Worm (Caenorhabditis elegans) whole organism, L4 larva: ENCODE data around the gene teg-1.

Source experiments
- R02D3.7 ChIP-seq: fragments of 150-350 bp; sonication (generic microtip); optimal IDR thresholded peaks from 3 replicates; lab custom pipeline; 2014; ENCODE audit warnings: missing biosample characterization, missing genetic modification characterization
- skn-1 ChIP-seq: fragments of 150-350 bp; optimal IDR thresholded peaks from 2 replicates; lab custom pipeline; 2014; ENCODE audit warnings: missing biosample characterization, missing genetic modification characterization
- unc-130 ChIP-seq: sonication (generic microtip); optimal IDR thresholded peaks from 2 replicates; lab custom pipeline; 2016; ENCODE audit warnings: missing genetic modification reagents, missing genetic modification characterization, missing compliant biosample characterization

ce11 chrIII:11350107-11350826 lies 32.2 kb upstream of the teg-1 start:
- TF ChIP-seq unc-130 (GFP tag; lab: Kevin White, UChicago) = no peak
- no peak for TF ChIP-seq skn-1 (tag; lab: Kevin White, UChicago)
- no peak for TF ChIP-seq R02D3.7
